Fruit fly (Drosophila melanogaster) S2 (cell line): ENCODE results near the gene CG5381.

Experiments
- CG8478 ChIP-seq: fragments of >200 bp; optimal IDR thresholded peaks from 2 replicates; lab custom pipeline; 2018
- CTCF ChIP-seq, 2 experiments: fragments of >200 bp; optimal IDR thresholded peaks; 2 replicates each; lab custom pipeline; 2018

DNA sequence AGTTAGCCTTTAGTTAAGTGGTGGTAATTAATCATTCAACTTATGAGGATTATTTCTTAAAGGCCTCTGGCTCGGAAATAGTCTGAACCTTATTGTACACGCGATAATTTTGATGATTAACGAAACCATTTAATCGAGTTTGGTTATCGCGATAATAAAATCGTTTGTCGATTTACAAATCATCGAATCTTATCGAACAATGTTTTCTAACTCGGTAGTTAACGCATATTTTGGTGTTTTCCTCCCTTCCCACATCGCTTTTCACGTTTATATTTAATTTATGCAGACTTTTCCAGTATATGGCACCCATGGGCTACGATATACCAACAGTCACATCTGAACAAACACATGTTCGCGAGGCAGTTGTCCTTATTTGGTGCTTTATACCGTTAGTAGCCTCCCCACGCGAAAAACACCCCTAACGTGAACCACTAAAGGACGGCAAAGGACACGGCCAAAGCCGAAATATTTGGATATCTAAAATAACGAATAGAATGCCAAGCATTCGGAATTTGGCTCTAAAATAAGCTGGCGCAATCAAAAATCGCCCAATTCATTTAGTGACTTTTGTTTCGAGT lies 21.2 kb upstream of the CG5381 start, which contains the start of gene Frmd5:
- TF ChIP-seq CTCF (optimal IDR thresholded peaks at IDR 0.05; lab: Kevin White, UChicago) (no peak), CG8478 (lab: Kevin White, UChicago) (no peak)
